Fruit fly (Drosophila melanogaster): Measurements from ENCODE around the gene CG44088.

- TF ChIP-seq CTCF (optimal IDR thresholded peaks at IDR 0.05) (no peak), CG8478 (optimal IDR thresholded peaks at IDR 0.05) (no peak)
Measured at dm6 chr3R:4811124-4811935, 36.5 kb upstream of the CG44088 start, which contains the start of gene Gmppb.
